Worm (Caenorhabditis elegans): Measurements from ENCODE around the gene sdz-19.

The sdz-19 gene

ce11 chrX:12458021-12458420 lies 45.1 kb downstream of the sdz-19 start (continued):
- peak; percentile 47 for TF ChIP-seq unc-62 (GFP tag; optimal IDR thresholded peaks at IDR 0.05)
- TF ChIP-seq mab-5 (tag; optimal IDR thresholded peaks at IDR 0.05), result no peak
- peak; percentile 35 for TF ChIP-seq ceh-43 (GFP tag; optimal IDR thresholded peaks at IDR 0.05)

DNA sequence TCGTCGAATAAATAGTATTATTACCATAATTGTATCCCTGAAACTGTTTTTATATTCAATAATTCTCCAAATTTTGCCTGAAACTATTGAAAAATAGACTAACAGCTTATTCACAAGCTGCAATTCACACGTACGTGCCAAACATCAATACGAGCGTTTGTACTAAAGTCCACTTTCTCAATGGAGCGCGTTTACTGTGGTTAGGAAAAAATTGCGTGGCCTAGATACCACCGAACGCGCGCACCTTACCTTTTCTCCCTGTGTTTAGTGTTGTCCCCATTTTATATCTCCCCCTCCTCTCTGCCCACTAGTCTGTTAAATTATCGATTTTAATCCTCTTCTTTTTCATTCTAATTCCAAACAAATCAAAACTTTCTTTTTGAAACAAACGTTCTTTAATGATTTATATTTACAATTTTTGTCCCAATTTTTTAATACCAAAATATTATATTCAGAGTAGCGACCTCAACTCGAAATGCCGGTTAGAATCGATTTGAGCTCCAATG lies 48.8 kb downstream of the sdz-19 start, which contains the start of the genes T18D3.9 and T18D3.1:
Gene T18D3.9 (minus strand): TSS at position 168 of the 506 bp plus-strand sequence.
Gene T18D3.1 (plus strand): TSS at position 456 of the 506 bp plus-strand sequence.
- TF ChIP-seq unc-39 (tag; optimal IDR thresholded peaks at IDR 0.05) (no peak), mls-2 (tag; optimal IDR thresholded peaks at IDR 0.05) (peak; percentile 31), nhr-237 (tag; optimal IDR thresholded peaks at IDR 0.05) (no peak), ceh-43 (GFP tag; optimal IDR thresholded peaks at IDR 0.05) (peak; percentile 21), nhr-28 (tag; optimal IDR thresholded peaks at IDR 0.05) (no peak), tbx-8 (GFP tag; optimal IDR thresholded peaks at IDR 0.05) (peak; percentile 83), lin-13 (tag; optimal IDR thresholded peaks at IDR 0.05) (peak; percentile 38), nhr-2 (tag; optimal IDR thresholded peaks at IDR 0.05) (peak; percentile 1), mep-1 (tag; optimal IDR thresholded peaks at IDR 0.05) (peak; percentile 25), sptf-1 (tag; optimal IDR thresholded peaks at IDR 0.05) (peak; percentile 27), lin-32 (GFP tag; optimal IDR thresholded peaks at IDR 0.05) (no peak), ces-1 (GFP tag; optimal IDR thresholded peaks at IDR 0.05) (no peak), lsy-2 (tag; optimal IDR thresholded peaks at IDR 0.05) (no peak)
